Worm (Caenorhabditis elegans) whole organism, young adult: ENCODE results near the gene ddb-1.
"Not testable (repeated sequence)": the region's sequence is repeated elsewhere in the genome, so short reads cannot be mapped to it uniquely, and the experiment has no call there.

Experiments used
- F39B2.1 ChIP-seq: fragments of 200-800 bp; sonication (Bioruptor generic); IDR thresholded peaks from 2 replicates; pipeline ENCODE4 v1.3.6; 2022; ENCODE audit warnings: missing genetic modification reagents, missing genetic modification characterization, missing compliant biosample characterization
- F55B11.4 ChIP-seq: sonication (generic microtip); optimal IDR thresholded peaks from 2 replicates; lab custom pipeline; 2016; ENCODE audit warnings: missing compliant biosample characterization, missing genetic modification characterization, borderline replicate concordance; ENCODE audit not compliant: insufficient read depth
- T07F8.4 ChIP-seq: sonication (generic microtip); optimal IDR thresholded peaks from 2 replicates; lab custom pipeline; 2016; ENCODE audit warnings: mild to moderate bottlenecking, missing genetic modification characterization, moderate library complexity, missing compliant biosample characterization
- akir-1 ChIP-seq: fragments of 200-800 bp; sonication (Bioruptor generic); optimal IDR thresholded peaks from 2 replicates; lab custom pipeline; 2018; ENCODE audit warnings: mild to moderate bottlenecking, missing genetic modification characterization, moderate library complexity, missing compliant biosample characterization
- ama-1 ChIP-seq, 3 experiments: fragments of 150-350 bp in 1 of 3; sonication (generic microtip) in 2 of 3; optimal IDR thresholded peaks; 2 replicates each; lab custom pipeline; 2014 to 2018; ENCODE audit warnings: missing biosample characterization in 2 of 3, missing genetic modification characterization in 2 of 3, missing genetic modification reagents in 2 of 3
- attf-6 ChIP-seq: fragments of 200-800 bp; sonication (Bioruptor generic); IDR thresholded peaks from 2 replicates; pipeline ENCODE4 v1.3.6; 2022; ENCODE audit warnings: missing genetic modification reagents, missing genetic modification characterization, missing compliant biosample characterization
- ceh-40 ChIP-seq: fragments of 200-800 bp; sonication (Bioruptor generic); IDR thresholded peaks from 2 replicates; pipeline ENCODE4 v1.3.6; 2022; ENCODE audit warnings: missing genetic modification characterization, missing compliant biosample characterization
- ceh-91 ChIP-seq: fragments of 200-800 bp; sonication (Bioruptor generic); IDR thresholded peaks from 2 replicates; pipeline ENCODE4 v1.3.6; 2022; ENCODE audit warnings: missing genetic modification reagents, missing genetic modification characterization, missing compliant biosample characterization
- lsy-27 ChIP-seq: sonication (generic microtip); optimal IDR thresholded peaks from 2 replicates; lab custom pipeline; 2017; ENCODE audit warnings: missing genetic modification characterization, mild to moderate bottlenecking, missing compliant biosample characterization, antibody characterized with exemption, missing genotype, borderline replicate concordance; ENCODE audit not compliant: insufficient read depth
- nfya-1 ChIP-seq: sonication (generic microtip); optimal IDR thresholded peaks from 2 replicates; lab custom pipeline; 2017; ENCODE audit warnings: antibody characterized with exemption, missing compliant biosample characterization, missing genetic modification characterization, borderline replicate concordance; ENCODE audit not compliant: insufficient read depth
- pha-4 ChIP-seq: fragments of 150-350 bp; sonication (generic microtip); optimal IDR thresholded peaks from 2 replicates; lab custom pipeline; 2014; ENCODE audit warnings: missing biosample characterization, missing genetic modification reagents, missing genetic modification characterization
- sea-2 ChIP-seq: fragments of 200-800 bp; sonication (Bioruptor generic); IDR thresholded peaks from 2 replicates; pipeline ENCODE4 v1.3.6; 2022; ENCODE audit warnings: missing genetic modification characterization, missing compliant biosample characterization
- unc-130 ChIP-seq: sonication (generic microtip); optimal IDR thresholded peaks from 2 replicates; lab custom pipeline; 2016; ENCODE audit warnings: missing genetic modification reagents, missing genetic modification characterization, missing compliant biosample characterization

DNA sequence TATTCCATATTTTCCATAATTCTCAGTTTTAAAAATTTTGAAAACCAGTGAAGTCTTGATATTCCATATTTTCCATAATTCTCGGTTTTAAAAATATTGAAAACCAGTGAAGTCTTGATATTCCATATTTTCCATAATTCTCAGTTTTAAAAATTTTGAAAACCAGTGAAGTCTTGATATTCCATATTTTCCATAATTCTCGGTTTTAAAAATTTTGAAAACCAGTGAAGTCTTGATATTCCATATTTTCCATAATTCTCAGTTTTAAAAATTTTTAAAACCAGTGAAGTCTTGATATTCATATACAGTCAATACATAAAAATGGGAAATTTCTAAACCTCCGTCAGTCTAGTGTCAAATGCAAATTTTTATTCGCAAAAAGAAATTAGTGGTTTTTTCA, 49.4 kb upstream of the ddb-1 start:
- not testable (repeated sequence) for TF ChIP-seq akir-1 (GFP tag; lab: Kevin White, UChicago); F39B2.1 (GFP tag; lab: Robert Waterston, UW); attf-6 (GFP tag; lab: Robert Waterston, UW); sea-2; F55B11.4 (tag; lab: Kevin White, UChicago); unc-130 (GFP tag; lab: Kevin White, UChicago); pha-4; ceh-91 (GFP tag; lab: Robert Waterston, UW); lsy-27 (tag; lab: Kevin White, UChicago); ama-1 (optimal IDR thresholded peaks at IDR 0.05; lab: Kevin White, UChicago); ama-1 (GFP tag; optimal IDR thresholded peaks at IDR 0.05; lab: Kevin White, UChicago); nfya-1 (tag; lab: Kevin White, UChicago); T07F8.4 (tag; lab: Kevin White, UChicago); ceh-40 (GFP tag; lab: Robert Waterston, UW)
